Worm (Caenorhabditis elegans): ENCODE measurements around the gene srx-22.

The srx-22 gene

DNA sequence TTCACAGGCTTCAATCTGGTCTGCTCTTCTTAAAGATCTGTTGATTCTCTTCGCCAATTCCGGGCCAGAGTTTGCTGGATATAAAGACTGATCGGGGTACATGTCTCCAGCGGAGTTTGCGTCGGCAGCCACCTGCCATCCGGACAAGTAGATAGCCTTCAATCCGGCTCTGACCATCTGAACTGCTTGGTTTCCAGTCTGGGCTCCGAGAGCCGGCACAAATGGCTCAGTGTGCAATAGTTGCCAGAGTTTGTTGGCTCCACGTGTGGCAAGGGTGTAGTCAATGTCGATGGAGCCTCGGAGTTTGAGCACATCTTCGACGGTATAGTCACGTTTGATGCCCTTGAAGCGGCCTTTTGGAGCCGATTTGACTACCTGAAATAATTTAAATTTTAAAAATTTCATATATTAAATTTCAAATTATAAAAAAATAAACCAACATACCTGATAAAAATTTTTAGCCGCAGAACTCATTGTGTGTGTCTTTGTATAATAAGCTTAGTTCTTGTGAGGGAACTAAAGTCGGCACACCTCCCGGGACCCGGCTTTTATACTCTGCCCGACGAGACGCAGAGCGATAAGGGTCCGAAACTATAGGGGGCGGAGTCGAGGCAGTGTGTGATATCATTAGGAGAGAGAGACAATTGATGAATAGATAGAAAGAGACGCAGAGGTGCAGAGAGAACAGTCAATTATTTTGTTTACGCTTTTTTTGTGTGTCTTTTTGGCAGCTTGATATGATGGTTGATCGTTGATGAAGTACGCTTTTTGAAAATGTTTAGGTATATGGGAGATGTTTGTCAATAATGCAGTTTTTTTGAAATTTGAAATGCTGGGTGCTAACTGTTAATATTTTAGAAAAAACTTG lies 48.0 kb downstream of the srx-22 start, which contains the start of the genes icl-1 and srh-2 (continued):
- TF ChIP-seq vab-7 (GFP tag; IDR thresholded peaks at IDR 0.05) (no peak), nhr-6 (tag; optimal IDR thresholded peaks at IDR 0.05) (peak; percentile 60), F10B5.3 (tag; optimal IDR thresholded peaks at IDR 0.05) (no peak), daf-19 (GFP tag; conservative IDR thresholded peaks at IDR 0.05) (peak; percentile 68; the same call in 1 of the 2 replicates), F37D6.2 (tag; optimal IDR thresholded peaks at IDR 0.05) (no peak), zag-1 (tag; optimal IDR thresholded peaks at IDR 0.05) (no peak), mdl-1 (tag; optimal IDR thresholded peaks at IDR 0.05) (peak; percentile 66 to 75), nhr-237 (tag; optimal IDR thresholded peaks at IDR 0.05) (no peak), Y48G9A.11 (GFP tag; IDR thresholded peaks at IDR 0.05) (no peak), zip-11 (GFP tag; IDR thresholded peaks at IDR 0.05) (0 out of 2 replicates have a peak, but pooled peaks have one; percentile 16), mdt-29 (GFP tag; IDR thresholded peaks at IDR 0.05) (peak; percentile 48; the same call in 1 of the 2 replicates), mep-1 (tag; optimal IDR thresholded peaks at IDR 0.05) (peak; percentile 73), tag-97 (GFP tag; IDR thresholded peaks at IDR 0.05) (no peak), nhr-77 (tag; optimal IDR thresholded peaks at IDR 0.05) (peak; percentile 29), nhr-76 (tag; optimal IDR thresholded peaks at IDR 0.05) (no peak), mxl-3 (GFP tag; optimal IDR thresholded peaks at IDR 0.05) (no peak), nhr-48 (tag; optimal IDR thresholded peaks at IDR 0.05) (peak; percentile 40), nhr-10 (tag; optimal IDR thresholded peaks at IDR 0.05) (peak; percentile 64), ZK546.5 (tag; optimal IDR thresholded peaks at IDR 0.05) (no peak), unc-62 (GFP tag; optimal IDR thresholded peaks at IDR 0.05 in 1 of 2) (no peak), unc-62 (tag; optimal IDR thresholded peaks at IDR 0.05) (no peak), dpl-1 (GFP tag; optimal IDR thresholded peaks at IDR 0.05) (peak; percentile 1), mxl-2 (GFP tag; conservative IDR thresholded peaks at IDR 0.05) (no peak), spr-3 (GFP tag; optimal IDR thresholded peaks at IDR 0.05) (peak; percentile 48), hif-1 (tag; optimal IDR thresholded peaks at IDR 0.05) (no peak), ceh-82 (tag; optimal IDR thresholded peaks at IDR 0.05) (no peak), lir-3 (tag; optimal IDR thresholded peaks at IDR 0.05) (no peak), daf-16 (GFP tag; optimal IDR thresholded peaks at IDR 0.05) (peak; percentile 50 to 83), daf-16 (tag; optimal IDR thresholded peaks at IDR 0.05) (peak; percentile 97), mes-2 (tag; optimal IDR thresholded peaks at IDR 0.05; ENCODE audit: poor library complexity, severe bottlenecking) (peak; percentile 55), snpc-1.2 (GFP tag; IDR thresholded peaks at IDR 0.05) (peak; percentile 58; the same call in 1 of the 2 replicates), aly-2 (tag; optimal IDR thresholded peaks at IDR 0.05) (no peak), daf-8 (GFP tag; IDR thresholded peaks at IDR 0.05) (no peak), T26A8.4 (GFP tag; IDR thresholded peaks at IDR 0.05) (peak; percentile 91)

DNA sequence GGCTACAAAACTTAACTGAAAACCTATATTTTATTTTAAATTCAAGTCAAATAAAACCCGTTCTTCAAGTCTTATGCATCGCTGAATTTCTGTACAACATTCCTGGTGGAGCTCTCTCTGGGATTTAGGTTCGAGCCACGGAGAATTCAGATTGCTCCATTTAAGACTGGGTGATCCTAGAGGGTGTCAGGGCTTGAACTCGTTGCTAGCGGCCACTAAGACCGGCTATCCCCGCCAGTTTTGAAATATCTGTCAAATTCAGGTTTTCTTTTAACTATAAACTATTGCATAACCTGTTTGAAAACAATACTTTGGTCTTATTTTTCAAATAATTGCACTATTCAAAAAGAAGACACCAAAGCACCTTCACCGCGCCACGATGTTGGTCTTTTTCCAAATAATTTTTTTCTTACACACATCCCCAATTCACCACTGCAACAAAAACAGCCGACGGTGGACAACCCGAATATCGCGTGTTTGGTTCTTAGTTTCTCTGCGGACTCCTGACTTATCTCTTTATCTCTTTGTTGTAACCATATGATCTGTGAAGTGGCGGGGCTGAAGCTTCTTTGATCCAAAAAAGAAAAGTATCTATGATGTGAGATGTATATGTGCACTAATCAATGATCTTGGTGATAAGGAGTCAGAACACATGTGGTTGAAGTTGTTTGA lies 49.2 kb downstream of the srx-22 start:
- no peak for TF ChIP-seq ceh-28 (tag; optimal IDR thresholded peaks at IDR 0.05)
- TF ChIP-seq mep-1 (tag; optimal IDR thresholded peaks at IDR 0.05), result peak; percentile 61
- TF ChIP-seq ZK546.5 (tag; optimal IDR thresholded peaks at IDR 0.05), result no peak
- TF ChIP-seq sdz-12 (GFP tag; optimal IDR thresholded peaks at IDR 0.05), result no peak
- TF ChIP-seq spr-3 (GFP tag; optimal IDR thresholded peaks at IDR 0.05), result no peak
- no peak for TF ChIP-seq unc-130 (GFP tag; optimal IDR thresholded peaks at IDR 0.05)
- 0 out of 2 replicates have a peak, but pooled peaks have one; percentile 14 for TF ChIP-seq pha-4 (GFP tag; IDR thresholded peaks at IDR 0.05)
- TF ChIP-seq pha-4 (tag; optimal IDR thresholded peaks at IDR 0.05), result no peak
- no peak for TF ChIP-seq ceh-62 (tag; optimal IDR thresholded peaks at IDR 0.05)
- no peak for TF ChIP-seq nhr-6 (tag; optimal IDR thresholded peaks at IDR 0.05)
- TF ChIP-seq rbr-2 (tag; optimal IDR thresholded peaks at IDR 0.05), result no peak
- peak in 1 of 2 experiments; percentile 62 for TF ChIP-seq daf-16 (GFP tag; optimal IDR thresholded peaks at IDR 0.05)
- TF ChIP-seq daf-16 (tag; optimal IDR thresholded peaks at IDR 0.05), result peak; percentile 56
- TF ChIP-seq zip-11 (GFP tag; IDR thresholded peaks at IDR 0.05), result no peak
- no peak for TF ChIP-seq F10B5.3 (tag; optimal IDR thresholded peaks at IDR 0.05)
- TF ChIP-seq ceh-32 (tag; optimal IDR thresholded peaks at IDR 0.05; ENCODE audit: poor library complexity), result no peak
- TF ChIP-seq lin-15B (tag; optimal IDR thresholded peaks at IDR 0.05), result no peak
- peak; percentile 64 for TF ChIP-seq nhr-48 (tag; optimal IDR thresholded peaks at IDR 0.05)
- no peak for TF ChIP-seq Y5F2A.4 (GFP tag; optimal IDR thresholded peaks at IDR 0.05)
- no peak for TF ChIP-seq unc-62 (GFP tag; optimal IDR thresholded peaks at IDR 0.05 in 1 of 2)
- TF ChIP-seq unc-62 (tag; optimal IDR thresholded peaks at IDR 0.05), result no peak
- TF ChIP-seq F37D6.2 (tag; optimal IDR thresholded peaks at IDR 0.05), result no peak
- no peak for TF ChIP-seq zag-1 (tag; optimal IDR thresholded peaks at IDR 0.05)
- TF ChIP-seq dve-1 (tag; optimal IDR thresholded peaks at IDR 0.05; ENCODE audit: insufficient read depth), result peak; percentile 96
- TF ChIP-seq dpl-1 (GFP tag; optimal IDR thresholded peaks at IDR 0.05), result no peak
- no peak for TF ChIP-seq set-16 (GFP tag; IDR thresholded peaks at IDR 0.05)
- peak; percentile 98 for TF ChIP-seq aha-1 (tag)
- no peak for TF ChIP-seq nhr-237 (tag; optimal IDR thresholded peaks at IDR 0.05)
